Worm (Caenorhabditis elegans) whole organism, L4/young adult: ENCODE measurements around the gene C34D4.4.

ENCODE experiments used
- W03F9.2 ChIP-seq: fragments of 150-350 bp; optimal IDR thresholded peaks from 2 replicates; lab custom pipeline; 2014; ENCODE audit warnings: missing biosample characterization, missing genetic modification characterization
- dao-5 ChIP-seq: sonication (generic microtip); optimal IDR thresholded peaks from 2 replicates; lab custom pipeline; 2016; ENCODE audit warnings: missing genotype, missing genetic modification characterization, moderate library complexity, missing compliant biosample characterization
- him-1 ChIP-seq: sonication (generic microtip); optimal IDR thresholded peaks from 2 replicates; lab custom pipeline; 2016; ENCODE audit warnings: missing genotype, missing genetic modification reagents, missing genetic modification characterization, missing compliant biosample characterization

C34D4.4 gene

ce11 chrIV:7149020-7149601 is at the start of gene C34D4.4:
Gene C34D4.4, plus strand, starts transcription at chrIV:7149361.
- TF ChIP-seq him-1 (no peak), W03F9.2 (tag; lab: Kevin White, UChicago) (no peak), dao-5 (tag; lab: Kevin White, UChicago) (no peak)

DNA sequence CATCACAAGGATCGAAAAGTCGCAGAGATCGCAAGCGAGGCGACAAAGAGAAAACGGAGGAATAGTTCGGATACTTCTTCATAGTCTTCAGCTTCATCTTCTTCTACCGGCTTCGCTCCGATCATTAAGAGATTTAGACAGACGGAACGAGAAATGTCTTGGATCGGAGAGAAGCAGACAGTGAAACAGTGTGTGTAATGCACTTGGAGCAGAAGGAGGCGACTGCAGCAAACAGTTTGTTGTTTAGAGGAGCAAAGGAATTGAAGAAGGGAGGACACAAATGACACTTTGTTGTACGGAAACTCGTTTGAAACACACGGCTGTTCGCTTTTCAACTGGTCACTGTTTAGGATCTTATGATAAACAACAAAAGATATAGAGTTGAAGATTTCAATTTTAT is 49.8 kb upstream of the C34D4.4 start:
- TF ChIP-seq dao-5 (tag; lab: Kevin White, UChicago) (no peak), W03F9.2 (tag; lab: Kevin White, UChicago) (no peak), him-1 (no peak)

DNA sequence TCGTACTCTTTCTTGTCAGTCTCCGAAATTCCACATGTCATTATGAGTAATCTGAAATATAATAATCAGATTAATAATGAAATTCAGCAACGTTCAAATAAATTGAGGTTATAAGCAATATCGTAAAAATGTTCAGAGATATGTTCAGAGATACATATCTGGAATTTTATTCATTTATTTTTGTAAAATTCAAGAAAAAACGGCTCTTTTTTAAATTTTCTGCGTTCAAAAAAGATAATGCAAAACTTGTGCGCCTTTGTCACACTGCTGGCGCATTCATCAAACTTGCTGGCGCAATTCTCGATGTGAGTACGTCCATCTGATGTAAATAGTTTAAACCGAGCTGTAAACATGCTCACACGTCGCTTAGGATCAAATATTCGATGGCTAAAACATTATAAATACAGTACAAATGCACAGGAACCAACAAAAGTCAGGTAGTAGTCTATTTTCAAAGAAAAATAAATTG is 45.9 kb upstream of the C34D4.4 start, which contains the start of the genes rde-8 and ZC477.3:
Gene rde-8 (minus strand): TSS at position 51 of the 469 bp plus-strand sequence.
Gene ZC477.3 (plus strand): TSS at position 282 of the 469 bp plus-strand sequence.
- peak; percentile 75 for TF ChIP-seq W03F9.2 (tag; lab: Kevin White, UChicago)
- TF ChIP-seq him-1, result no peak

DNA sequence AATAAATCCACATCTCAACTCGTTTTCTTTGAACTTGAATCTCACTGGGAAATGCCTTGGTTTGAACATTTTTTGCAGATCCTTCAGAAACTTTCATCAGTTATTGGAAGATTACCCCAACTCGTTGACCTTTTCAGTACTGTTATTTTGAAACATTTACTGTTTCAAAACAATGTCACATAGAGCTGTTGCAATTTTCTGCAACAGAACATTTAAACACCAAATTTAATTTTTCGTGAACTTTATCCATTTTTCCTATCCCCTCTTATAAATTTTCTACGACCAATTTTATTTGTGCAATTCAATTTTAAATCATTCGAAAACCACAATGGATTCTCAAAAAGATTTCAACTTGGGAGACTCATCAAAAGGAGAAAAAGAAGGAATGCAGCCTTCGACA is 41.3 kb upstream of the C34D4.4 start, which contains the start of gene ZC477.2:
Gene ZC477.2 (plus strand): TSS at position 301 of the 400 bp plus-strand sequence.
- TF ChIP-seq him-1 (no peak), dao-5 (tag; lab: Kevin White, UChicago) (no peak), W03F9.2 (tag; lab: Kevin White, UChicago) (no peak)

- TF ChIP-seq him-1 (no peak), W03F9.2 (tag; lab: Kevin White, UChicago) (no peak)
Measured at ce11 chrIV:7111354-7111753, 37.8 kb upstream of the C34D4.4 start, which contains the start of the genes ZC477.7 and ssq-3. Gene ZC477.7, minus strand, starts transcription at chrIV:7111454. Gene ssq-3, plus strand, starts transcription at chrIV:7111604.

DNA sequence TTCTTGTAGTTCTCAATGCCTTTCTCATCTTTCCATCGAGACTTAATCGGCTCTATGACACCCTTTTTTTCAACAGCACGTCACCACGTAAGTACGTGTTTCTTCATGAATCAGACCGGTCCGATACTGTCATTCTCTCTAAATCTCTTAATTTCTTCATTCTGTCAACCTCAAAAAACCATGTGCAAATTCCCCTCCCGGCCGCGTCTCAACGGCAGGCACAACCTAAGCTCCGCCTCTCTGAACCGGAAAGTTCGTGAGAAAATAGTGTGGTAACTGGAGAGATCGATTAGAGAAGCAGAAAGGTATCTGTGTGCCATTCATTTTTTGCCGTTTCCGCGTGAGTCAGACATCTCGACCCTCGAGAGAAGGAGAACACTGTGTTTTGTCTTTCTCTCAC is 34.6 kb upstream of the C34D4.4 start, which contains the start of gene nas-8:
Gene nas-8 (plus strand): TSS at position 301 of the 400 bp plus-strand sequence.
- TF ChIP-seq him-1, result no peak
- TF ChIP-seq W03F9.2 (tag; lab: Kevin White, UChicago), result no peak
- TF ChIP-seq dao-5 (tag; lab: Kevin White, UChicago), result no peak

DNA sequence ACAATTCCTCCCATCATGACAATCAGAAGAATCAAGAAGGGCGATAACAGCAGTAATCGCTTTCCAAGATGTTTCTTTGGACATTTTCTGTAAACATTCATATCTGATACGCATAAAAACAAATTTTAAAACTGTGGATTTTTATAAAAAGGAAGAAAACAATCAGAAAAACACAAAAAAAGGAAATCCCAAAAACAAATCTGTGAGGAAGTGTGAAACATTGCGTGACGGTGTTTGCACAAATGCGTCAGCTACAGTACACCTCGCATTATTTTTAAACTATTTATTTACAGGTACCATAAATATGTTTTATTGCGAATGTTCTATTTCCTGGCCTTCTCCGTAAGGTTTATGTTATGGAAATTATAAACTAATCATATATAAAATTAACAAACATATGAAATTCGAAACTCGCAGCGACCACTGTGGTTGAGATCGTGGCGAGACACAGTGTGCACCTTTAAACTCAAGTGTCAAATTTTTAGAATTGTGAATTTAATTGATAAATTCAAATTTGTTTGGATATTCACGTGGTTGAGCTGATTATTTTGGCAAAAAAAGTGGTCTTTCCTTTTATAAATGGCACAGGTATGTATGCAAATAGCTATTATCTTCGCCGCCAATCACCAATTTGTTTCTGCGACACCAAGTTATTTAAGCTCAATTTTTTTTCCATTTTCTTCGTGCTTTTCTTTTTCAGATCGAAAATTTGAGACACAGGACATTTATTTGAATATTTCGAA is 27.7 kb upstream of the C34D4.4 start, which contains the start of the genes C34D4.10 and str-48:
Gene C34D4.10 (minus strand): TSS at position 101 of the 743 bp plus-strand sequence.
Gene str-48 (plus strand): TSS at position 693 of the 743 bp plus-strand sequence.
- no peak for TF ChIP-seq him-1

ce11 chrIV:7131780-7132179 is 17.4 kb upstream of the C34D4.4 start, which contains the start of gene grsp-3:
Gene grsp-3, minus strand, starts transcription at chrIV:7131928.
- TF ChIP-seq W03F9.2 (tag; lab: Kevin White, UChicago) (no peak), him-1 (no peak), dao-5 (tag; lab: Kevin White, UChicago) (no peak)

DNA sequence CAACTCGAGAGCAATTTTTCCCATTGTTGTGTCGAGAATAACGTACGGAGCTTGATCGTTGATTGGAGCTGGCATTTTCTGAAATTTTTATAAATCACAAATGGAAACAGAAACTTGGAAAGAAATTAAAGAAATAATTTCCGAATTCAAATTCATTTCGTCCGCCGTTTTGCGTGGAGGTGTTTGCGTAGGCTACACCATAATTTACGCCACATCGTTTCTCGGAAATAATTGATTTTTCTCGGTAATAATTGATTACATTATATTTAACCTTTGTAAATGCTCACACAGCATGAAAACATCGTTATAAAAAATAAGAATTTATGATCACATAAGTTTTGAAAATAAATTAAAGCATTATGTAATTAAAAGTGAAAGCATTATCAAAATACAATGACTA is 16.0 kb upstream of the C34D4.4 start, which contains the start of gene cyn-12:
Gene cyn-12 (minus strand): TSS at position 78 of the 400 bp plus-strand sequence.
- TF ChIP-seq dao-5 (tag; lab: Kevin White, UChicago) (no peak), W03F9.2 (tag; lab: Kevin White, UChicago) (no peak)

DNA sequence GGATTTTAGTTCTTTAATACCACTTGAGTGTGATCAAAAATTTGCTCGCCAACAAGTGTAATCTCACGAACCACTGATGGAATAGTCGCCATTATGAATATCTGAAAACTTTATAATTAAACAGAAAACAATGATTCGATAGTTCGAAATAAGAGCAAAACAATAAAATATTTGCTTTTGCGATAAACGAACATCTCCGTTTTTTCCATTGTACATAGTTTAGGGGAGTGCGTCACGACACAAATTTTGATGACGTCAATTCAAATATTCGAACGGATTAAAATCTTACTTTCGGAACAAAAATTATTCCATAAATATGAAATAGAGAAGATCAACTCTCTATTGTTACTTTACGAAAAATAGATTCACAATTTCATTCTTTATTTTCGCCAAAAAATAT is 15.2 kb upstream of the C34D4.4 start, which contains the start of gene mutd-1:
Gene mutd-1 (minus strand): TSS at position 101 of the 400 bp plus-strand sequence.
- TF ChIP-seq dao-5 (tag; lab: Kevin White, UChicago) (no peak), W03F9.2 (tag; lab: Kevin White, UChicago) (no peak), him-1 (no peak)

DNA sequence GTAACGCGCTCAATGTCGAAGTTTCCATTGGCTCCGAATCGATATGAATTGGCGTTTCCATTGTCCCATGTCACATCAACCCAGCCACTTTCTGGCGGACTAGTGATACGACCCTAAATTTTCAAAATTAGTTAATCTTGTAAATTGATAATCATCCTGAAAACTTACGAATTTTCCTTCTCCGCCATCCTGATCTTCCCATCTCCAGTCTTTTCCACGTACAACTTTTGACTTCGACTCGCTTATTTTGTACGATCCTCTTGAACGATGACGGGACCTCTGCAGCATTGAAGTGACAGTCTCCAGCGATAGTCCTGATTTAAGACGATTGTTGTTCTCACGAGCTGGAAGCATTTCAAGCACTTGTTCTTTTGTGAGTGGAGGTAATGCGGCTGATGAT is 10.0 kb upstream of the C34D4.4 start:
- TF ChIP-seq W03F9.2 (tag; lab: Kevin White, UChicago) (no peak), dao-5 (tag; lab: Kevin White, UChicago) (no peak), him-1 (no peak)

DNA sequence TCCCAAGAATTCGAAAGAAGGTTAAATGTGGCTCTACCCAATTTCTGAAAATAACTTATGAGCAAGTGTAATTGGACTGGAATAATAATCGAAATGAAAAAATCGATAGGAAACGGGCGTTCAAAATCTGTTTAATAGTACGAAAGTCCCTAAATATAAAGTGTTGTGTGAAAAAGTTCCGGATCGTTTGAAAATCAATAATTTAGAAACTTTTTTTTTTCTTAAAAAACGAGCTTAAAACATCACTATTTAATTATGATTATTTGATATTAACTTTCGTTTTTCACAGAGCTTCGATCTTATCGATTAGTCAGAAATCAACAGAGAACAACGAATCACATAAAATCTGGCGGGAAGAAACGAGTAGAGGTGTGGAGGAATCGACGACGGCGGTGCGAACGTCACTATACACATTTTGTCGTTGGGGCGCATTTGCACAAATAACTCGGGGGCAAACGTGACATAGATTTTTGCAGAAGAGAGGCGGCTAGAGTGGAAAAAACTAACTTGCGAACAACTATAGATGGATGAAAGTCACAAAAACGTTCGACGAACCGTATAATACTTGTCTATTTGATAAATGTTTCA is 4.4 kb upstream of the C34D4.4 start, which contains the start of gene hecd-1:
Gene hecd-1 (minus strand): TSS at position 51 of the 588 bp plus-strand sequence.
- TF ChIP-seq W03F9.2 (tag; lab: Kevin White, UChicago) (no peak), him-1 (no peak), dao-5 (tag; lab: Kevin White, UChicago) (no peak)

DNA sequence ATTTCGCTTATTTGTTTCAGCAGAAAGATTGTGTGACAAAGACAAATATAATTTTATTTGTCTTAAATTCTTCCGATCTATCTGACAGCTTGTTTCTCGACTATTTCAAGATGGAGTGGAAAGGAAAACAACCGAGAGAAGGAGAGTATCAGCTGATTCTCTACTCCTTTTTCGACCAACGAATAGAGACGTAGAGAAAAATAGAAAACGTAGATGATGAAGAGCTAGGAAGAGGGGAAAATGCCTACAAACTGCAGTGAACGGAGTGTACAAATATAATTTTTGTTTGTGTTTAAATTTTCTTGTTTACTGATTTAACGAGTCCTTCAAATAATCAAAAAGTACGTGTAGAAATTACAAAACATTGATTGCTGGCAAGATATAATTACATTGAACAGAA is 1.4 kb upstream of the C34D4.4 start:
- TF ChIP-seq dao-5 (tag; lab: Kevin White, UChicago) (no peak), W03F9.2 (tag; lab: Kevin White, UChicago) (peak; percentile 21), him-1 (no peak)
